Worm (Caenorhabditis elegans) whole organism, L4/young adult: ENCODE results near the gene K08D8.10.

Source experiments
- W03F9.2 ChIP-seq: fragments of 150-350 bp; optimal IDR thresholded peaks from 2 replicates; lab custom pipeline; 2014; ENCODE audit warnings: missing biosample characterization, missing genetic modification characterization
- dao-5 ChIP-seq: sonication (generic microtip); optimal IDR thresholded peaks from 2 replicates; lab custom pipeline; 2016; ENCODE audit warnings: missing genotype, missing genetic modification characterization, moderate library complexity, missing compliant biosample characterization
- him-1 ChIP-seq: sonication (generic microtip); optimal IDR thresholded peaks from 2 replicates; lab custom pipeline; 2016; ENCODE audit warnings: missing genotype, missing genetic modification reagents, missing genetic modification characterization, missing compliant biosample characterization

ce11 chrIV:12900267-12900666 lies at the start of gene K08D8.10:
- no peak for TF ChIP-seq him-1 (tag; lab: Kevin White, UChicago)
- no peak for TF ChIP-seq W03F9.2
- no peak for TF ChIP-seq dao-5 (tag; lab: Kevin White, UChicago)
